Worm (Caenorhabditis elegans) whole organism, late embryonic: ENCODE data around the gene Y66D12A.13.

Experiments used
- ceh-18 ChIP-seq: sonication (generic microtip); optimal IDR thresholded peaks from 2 replicates; lab custom pipeline; 2016; ENCODE audit warnings: missing genetic modification characterization, missing compliant biosample characterization
- ceh-24 ChIP-seq: sonication (generic microtip); optimal IDR thresholded peaks from 2 replicates; lab custom pipeline; 2016; ENCODE audit warnings: mild to moderate bottlenecking, missing genetic modification characterization, missing compliant biosample characterization
- eyg-1 ChIP-seq: sonication (generic microtip); optimal IDR thresholded peaks from 2 replicates; lab custom pipeline; 2016; ENCODE audit warnings: missing genotype, missing genetic modification characterization, missing compliant biosample characterization
- hlh-30 ChIP-seq: sonication (generic microtip); optimal IDR thresholded peaks from 2 replicates; lab custom pipeline; 2017; ENCODE audit warnings: antibody characterized with exemption, missing genetic modification characterization, missing compliant biosample characterization; ENCODE audit not compliant: insufficient read depth
- nfya-1 ChIP-seq: sonication (generic microtip); optimal IDR thresholded peaks from 2 replicates; lab custom pipeline; 2017; ENCODE audit warnings: missing genetic modification characterization, mild to moderate bottlenecking, missing compliant biosample characterization, antibody characterized with exemption, moderate library complexity
- pha-4 ChIP-seq: fragments of 150-350 bp; optimal IDR thresholded peaks from 2 replicates; lab custom pipeline; 2018; ENCODE audit warnings: missing biosample characterization, missing genetic modification reagents, missing genetic modification characterization

- TF ChIP-seq hlh-30 (tag; lab: Kevin White, UChicago), result no peak
- no peak for TF ChIP-seq pha-4
- TF ChIP-seq nfya-1 (tag; lab: Kevin White, UChicago), result no peak
- no peak for TF ChIP-seq eyg-1 (tag; lab: Kevin White, UChicago)
- TF ChIP-seq ceh-24 (tag; lab: Kevin White, UChicago), result no peak
- no peak for TF ChIP-seq ceh-18
These were observed 11.5 kb downstream of the Y66D12A.13 start for ce11 chrIII:11559677-11560076.
